Worm (Caenorhabditis elegans) whole organism, L1 larva: ENCODE results near the gene F43C11.10.

ENCODE experiments used
- F16B12.6 ChIP-seq: fragments of 150-350 bp; optimal IDR thresholded peaks from 2 replicates; lab custom pipeline; 2014; ENCODE audit warnings: missing biosample characterization, missing genetic modification characterization
- Y116A8C.19 ChIP-seq: sonication (generic microtip); optimal IDR thresholded peaks from 2 replicates; lab custom pipeline; 2016; ENCODE audit warnings: missing compliant biosample characterization, missing genetic modification characterization, borderline replicate concordance
- aha-1 ChIP-seq: fragments of 150-350 bp; optimal IDR thresholded peaks from 2 replicates; lab custom pipeline; 2014; ENCODE audit warnings: missing biosample characterization, missing genetic modification characterization
- aly-2 ChIP-seq: fragments of 150-350 bp; optimal IDR thresholded peaks from 2 replicates; lab custom pipeline; 2014; ENCODE audit warnings: missing biosample characterization, missing genetic modification characterization
- ama-1 ChIP-seq: fragments of 150-350 bp; optimal IDR thresholded peaks from 2 replicates; lab custom pipeline; 2014
- ceh-82 ChIP-seq, 3 experiments: fragments of 150-350 bp in 1 of 3; sonication (generic microtip) in 2 of 3; optimal IDR thresholded peaks; 2 replicates each; lab custom pipeline; 2014 to 2017; ENCODE audit warnings: missing biosample characterization in 3 of 3, missing genetic modification characterization in 3 of 3
- ceh-88 ChIP-seq: fragments of 200-800 bp; sonication (Bioruptor generic); IDR thresholded peaks from 2 replicates; pipeline ENCODE4 v1.3.6; 2022; ENCODE audit warnings: missing genetic modification characterization, missing compliant biosample characterization
- dpl-1 ChIP-seq, 3 experiments: fragments of 150-350 bp in 2 of 3; sonication (generic microtip) in 1 of 3; optimal IDR thresholded peaks; 2 replicates each; lab custom pipeline; 2014 to 2017; ENCODE audit warnings: missing biosample characterization in 3 of 3, missing genetic modification characterization in 3 of 3, missing genetic modification reagents in 3 of 3
- efl-1 ChIP-seq, 4 experiments: fragments of 150-350 bp; optimal IDR thresholded peaks in 3 of 4; peaks in 1 of 4; 1 replicate in 1 of 4; 2 replicates in 3 of 4; lab custom pipeline; 2014; ENCODE audit warnings: missing biosample characterization in 2 of 4, missing genetic modification characterization in 2 of 4, missing genetic modification reagents in 2 of 4
- egl-13 ChIP-seq: sonication (generic microtip); optimal IDR thresholded peaks from 2 replicates; lab custom pipeline; 2016; ENCODE audit warnings: missing genotype, missing genetic modification reagents, missing genetic modification characterization, missing compliant biosample characterization
- elt-2 ChIP-seq: sonication (generic microtip); optimal IDR thresholded peaks from 2 replicates; lab custom pipeline; 2016; ENCODE audit warnings: missing genetic modification characterization, mild to moderate bottlenecking, inconsistent platforms, missing compliant biosample characterization, missing genetic modification reagents
- elt-3 ChIP-seq, 6 experiments: fragments of 150-350 bp in 1 of 6; sonication (generic microtip); optimal IDR thresholded peaks; 2 replicates each; lab custom pipeline; 2017 to 2018; ENCODE audit warnings: missing biosample characterization in 6 of 6, missing genetic modification characterization in 6 of 6, inconsistent platforms in 1 of 6
- ets-5 ChIP-seq: fragments of 200-800 bp; sonication (Bioruptor generic); IDR thresholded peaks from 2 replicates; pipeline ENCODE4 v1.3.6; 2022; ENCODE audit warnings: missing genetic modification characterization, missing compliant biosample characterization
- fkh-10 ChIP-seq: sonication (generic microtip); optimal IDR thresholded peaks from 2 replicates; lab custom pipeline; 2017; ENCODE audit warnings: missing biosample characterization, missing genetic modification reagents, missing genetic modification characterization
- hlh-4 ChIP-seq: sonication (generic microtip); optimal IDR thresholded peaks from 2 replicates; lab custom pipeline; 2016; ENCODE audit warnings: mild to moderate bottlenecking, missing genetic modification characterization, missing compliant biosample characterization
- hpl-2 ChIP-seq: fragments of 150-350 bp; optimal IDR thresholded peaks from 2 replicates; lab custom pipeline; 2014; ENCODE audit warnings: missing biosample characterization, missing genetic modification reagents, missing genetic modification characterization
- irx-1 ChIP-seq: sonication (generic microtip); optimal IDR thresholded peaks from 2 replicates; lab custom pipeline; 2016; ENCODE audit warnings: missing genetic modification characterization, missing compliant biosample characterization
- isw-1 ChIP-seq: fragments of 200-800 bp; sonication (Bioruptor generic); IDR thresholded peaks from 2 replicates; pipeline ENCODE4 v1.3.6; 2022; ENCODE audit warnings: missing genetic modification characterization, missing compliant biosample characterization
- lin-14 ChIP-seq: fragments of 200-800 bp; sonication (Bioruptor generic); optimal IDR thresholded peaks from 2 replicates; lab custom pipeline; 2018; ENCODE audit warnings: mild to moderate bottlenecking, missing genetic modification characterization, moderate library complexity, missing compliant biosample characterization
- lin-15B ChIP-seq: fragments of 150-350 bp; sonication (generic microtip); optimal IDR thresholded peaks from 3 replicates; lab custom pipeline; 2014; ENCODE audit warnings: missing biosample characterization, missing genetic modification characterization
- lin-35 ChIP-seq, 2 experiments: fragments of 150-350 bp; optimal IDR thresholded peaks; 2 replicates each; lab custom pipeline; 2014; ENCODE audit warnings: missing biosample characterization in 2 of 2, missing genetic modification characterization in 2 of 2, missing genetic modification reagents in 2 of 2
- lsy-2 ChIP-seq, 2 experiments: fragments of 150-350 bp; optimal IDR thresholded peaks; 2 replicates each; lab custom pipeline; 2014; ENCODE audit warnings: missing biosample characterization in 2 of 2, missing genetic modification characterization in 2 of 2
- mep-1 ChIP-seq: fragments of 150-350 bp; optimal IDR thresholded peaks from 2 replicates; lab custom pipeline; 2014; ENCODE audit warnings: missing biosample characterization, missing genetic modification characterization
- nhr-11 ChIP-seq: fragments of 150-350 bp; optimal IDR thresholded peaks from 2 replicates; lab custom pipeline; 2014; ENCODE audit warnings: missing biosample characterization, missing genetic modification characterization
- nhr-20 ChIP-seq: sonication (generic microtip); optimal IDR thresholded peaks from 2 replicates; lab custom pipeline; 2016; ENCODE audit warnings: mild to moderate bottlenecking, missing genetic modification characterization, missing compliant biosample characterization
- nhr-237 ChIP-seq: fragments of 150-350 bp; optimal IDR thresholded peaks from 2 replicates; lab custom pipeline; 2014; ENCODE audit warnings: missing biosample characterization, missing genetic modification characterization
- nhr-28 ChIP-seq: fragments of 150-350 bp; optimal IDR thresholded peaks from 2 replicates; lab custom pipeline; 2014; ENCODE audit warnings: missing biosample characterization, missing genetic modification characterization
- nhr-71 ChIP-seq: sonication (generic microtip); optimal IDR thresholded peaks from 2 replicates; lab custom pipeline; 2016; ENCODE audit warnings: mild to moderate bottlenecking, missing genetic modification characterization, moderate library complexity, missing compliant biosample characterization
- nhr-77 ChIP-seq: fragments of 150-350 bp; optimal IDR thresholded peaks from 2 replicates; lab custom pipeline; 2014; ENCODE audit warnings: missing biosample characterization, missing genetic modification characterization
- pag-3 ChIP-seq: sonication (generic microtip); optimal IDR thresholded peaks from 2 replicates; lab custom pipeline; 2017; ENCODE audit warnings: missing genetic modification characterization, mild to moderate bottlenecking, missing compliant biosample characterization, antibody characterized with exemption, borderline replicate concordance; ENCODE audit not compliant: insufficient read depth
- pax-3 ChIP-seq: fragments of 200-800 bp; sonication (Bioruptor generic); optimal IDR thresholded peaks from 2 replicates; lab custom pipeline; 2018; ENCODE audit warnings: mild to moderate bottlenecking, missing genetic modification characterization, moderate library complexity, missing compliant biosample characterization
- pqm-1 ChIP-seq: sonication (generic microtip); optimal IDR thresholded peaks from 3 replicates; lab custom pipeline; 2017; ENCODE audit warnings: missing biosample characterization, missing genetic modification characterization
- rnt-1 ChIP-seq: sonication (generic microtip); optimal IDR thresholded peaks from 2 replicates; lab custom pipeline; 2016; ENCODE audit warnings: mild to moderate bottlenecking, missing genetic modification characterization, moderate library complexity, missing compliant biosample characterization
- skn-1 ChIP-seq: fragments of 150-350 bp; optimal IDR thresholded peaks from 2 replicates; lab custom pipeline; 2014; ENCODE audit warnings: missing biosample characterization, missing genetic modification characterization
- snpc-4 ChIP-seq: fragments of 150-350 bp; optimal IDR thresholded peaks from 2 replicates; lab custom pipeline; 2014; ENCODE audit warnings: missing biosample characterization, missing genetic modification characterization
- snu-23 ChIP-seq: sonication (generic microtip); optimal IDR thresholded peaks from 2 replicates; lab custom pipeline; 2016; ENCODE audit warnings: missing genetic modification characterization, missing compliant biosample characterization
- sup-37 ChIP-seq: fragments of 200-800 bp; sonication (Bioruptor generic); optimal IDR thresholded peaks from 2 replicates; lab custom pipeline; 2018; ENCODE audit warnings: mild to moderate bottlenecking, missing genetic modification characterization, missing compliant biosample characterization
- swsn-7 ChIP-seq: sonication (generic microtip); optimal IDR thresholded peaks from 2 replicates; lab custom pipeline; 2016; ENCODE audit warnings: missing genetic modification characterization, missing compliant biosample characterization
- tlp-1 ChIP-seq: fragments of 150-350 bp; optimal IDR thresholded peaks from 2 replicates; lab custom pipeline; 2014; ENCODE audit warnings: missing biosample characterization, missing genetic modification characterization
- unc-130 ChIP-seq: fragments of 150-350 bp; optimal IDR thresholded peaks from 2 replicates; lab custom pipeline; 2017; ENCODE audit warnings: missing biosample characterization, missing genetic modification characterization, inconsistent platforms
- unc-30 ChIP-seq: sonication (generic microtip); optimal IDR thresholded peaks from 2 replicates; lab custom pipeline; 2017; ENCODE audit warnings: missing biosample characterization, missing genetic modification characterization
- vab-15 ChIP-seq: sonication (generic microtip); optimal IDR thresholded peaks from 2 replicates; lab custom pipeline; 2017; ENCODE audit warnings: missing genotype, mild to moderate bottlenecking, missing genetic modification characterization, missing compliant biosample characterization
- xbp-1 ChIP-seq: sonication (generic microtip); optimal IDR thresholded peaks from 2 replicates; lab custom pipeline; 2016; ENCODE audit warnings: missing genetic modification characterization, missing compliant biosample characterization
- zip-4 ChIP-seq: fragments of 200-800 bp; sonication (Bioruptor generic); optimal IDR thresholded peaks from 2 replicates; lab custom pipeline; 2018; ENCODE audit warnings: mild to moderate bottlenecking, missing genetic modification characterization, moderate library complexity, missing compliant biosample characterization
- ztf-11 ChIP-seq, 2 experiments: sonication (generic microtip); optimal IDR thresholded peaks; 2 replicates each; lab custom pipeline; 2016 to 2017; ENCODE audit warnings: missing genetic modification characterization in 2 of 2, missing biosample characterization in 1 of 2, missing compliant biosample characterization in 1 of 2

F43C11.10 gene

DNA sequence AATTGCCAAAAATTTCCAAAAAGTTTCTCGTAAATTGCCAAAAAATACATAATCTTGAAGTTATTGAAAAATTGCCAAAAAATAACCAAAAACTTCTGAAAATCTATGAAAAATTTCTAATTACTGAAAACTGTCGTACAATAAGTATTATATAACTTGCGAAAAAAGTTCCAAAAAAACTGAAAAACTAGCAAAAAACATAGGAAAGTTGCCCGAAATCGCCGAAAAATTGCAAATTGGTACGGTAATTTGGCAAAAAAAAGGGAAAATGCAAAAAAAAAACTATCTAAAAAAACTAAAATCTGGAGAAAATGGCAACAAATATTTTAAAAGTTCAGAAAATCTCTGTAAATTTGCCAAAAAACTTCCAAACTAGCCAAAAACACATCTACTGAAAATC lies 10.9 kb downstream of the F43C11.10 start, which contains the start of gene enri-1:
enri-1 (minus strand) TSS at position 101 of the 400 bp plus-strand sequence.
- no peak for TF ChIP-seq xbp-1 (tag; lab: Kevin White, UChicago)
- TF ChIP-seq sup-37 (GFP tag; lab: Kevin White, UChicago): no peak
- TF ChIP-seq pqm-1: no peak

DNA sequence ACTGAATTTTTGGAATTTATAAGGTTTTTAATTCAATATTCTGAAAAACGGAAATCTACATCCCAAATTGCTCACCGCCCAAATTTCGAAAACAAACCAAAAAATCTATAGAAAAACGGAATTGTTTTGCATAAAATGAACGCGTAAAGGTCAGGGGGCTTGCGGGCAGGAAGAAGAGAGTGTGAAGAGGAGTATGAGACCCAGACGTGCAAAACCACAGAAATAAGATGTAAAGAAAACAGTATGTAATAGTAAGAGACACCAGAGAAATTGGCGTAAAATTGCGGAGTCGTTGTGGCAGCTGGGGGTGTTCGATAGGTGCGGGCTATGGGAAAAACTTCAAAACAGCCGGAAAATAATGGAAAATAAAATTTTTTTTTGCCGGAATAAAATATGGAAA lies 11.5 kb downstream of the F43C11.10 start:
- TF ChIP-seq mep-1 (tag; lab: Kevin White, UChicago): peak; percentile 35
- no peak for TF ChIP-seq vab-15 (tag; lab: Kevin White, UChicago)
- no peak for TF ChIP-seq lin-15B
- no peak for TF ChIP-seq ztf-11 (tag; optimal IDR thresholded peaks at IDR 0.05; lab: Kevin White, UChicago)
- peak; percentile 10 to 23 for TF ChIP-seq lin-35 (GFP tag; optimal IDR thresholded peaks at IDR 0.05; lab: Kevin White, UChicago)
- no peak for TF ChIP-seq irx-1 (tag; lab: Kevin White, UChicago)
- no peak for TF ChIP-seq fkh-10
- peak; percentile 4 for TF ChIP-seq F16B12.6 (tag; lab: Kevin White, UChicago)
- peak; percentile 61 for TF ChIP-seq lin-14
- TF ChIP-seq rnt-1 (tag; lab: Kevin White, UChicago): peak; percentile 78
- TF ChIP-seq lsy-2 (tag; optimal IDR thresholded peaks at IDR 0.05; lab: Kevin White, UChicago): peak in 1 of 2 experiments; percentile 10
- TF ChIP-seq efl-1 (optimal IDR thresholded peaks at IDR 0.05; lab: Kevin White, UChicago): peak; percentile 34 to 44
- peak; percentile 18 to 20 for TF ChIP-seq efl-1 (GFP tag; optimal IDR thresholded peaks at IDR 0.05 in 1 of 2; lab: Kevin White, UChicago)
- TF ChIP-seq snu-23 (GFP tag; lab: Kevin White, UChicago): peak; percentile 6

DNA sequence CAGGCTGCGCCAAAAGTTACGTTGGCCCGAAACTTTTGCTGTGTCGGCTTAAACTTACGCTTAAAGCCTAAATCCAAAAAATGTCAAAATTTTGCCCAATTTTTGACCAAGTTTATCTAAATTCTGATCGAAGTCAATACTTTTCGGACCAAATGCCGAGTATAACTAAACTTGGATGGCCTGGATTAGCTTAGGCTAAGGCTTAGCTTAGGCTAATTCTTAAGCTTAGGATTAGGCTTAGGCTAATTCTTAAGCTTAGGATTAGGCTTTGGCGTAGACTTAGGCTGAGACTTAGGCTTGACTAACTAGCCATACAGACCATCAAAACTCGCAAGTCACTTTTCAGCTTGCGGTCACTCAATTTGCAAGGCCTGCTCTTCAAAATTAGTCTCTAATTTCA lies 16.3 kb downstream of the F43C11.10 start:
- TF ChIP-seq unc-30 (tag; lab: Kevin White, UChicago) (no peak), fkh-10 (no peak), pag-3 (tag; lab: Kevin White, UChicago) (no peak), ceh-88 (GFP tag; lab: Robert Waterston, UW) (no peak), snu-23 (GFP tag; lab: Kevin White, UChicago) (no peak), skn-1 (no peak)

DNA sequence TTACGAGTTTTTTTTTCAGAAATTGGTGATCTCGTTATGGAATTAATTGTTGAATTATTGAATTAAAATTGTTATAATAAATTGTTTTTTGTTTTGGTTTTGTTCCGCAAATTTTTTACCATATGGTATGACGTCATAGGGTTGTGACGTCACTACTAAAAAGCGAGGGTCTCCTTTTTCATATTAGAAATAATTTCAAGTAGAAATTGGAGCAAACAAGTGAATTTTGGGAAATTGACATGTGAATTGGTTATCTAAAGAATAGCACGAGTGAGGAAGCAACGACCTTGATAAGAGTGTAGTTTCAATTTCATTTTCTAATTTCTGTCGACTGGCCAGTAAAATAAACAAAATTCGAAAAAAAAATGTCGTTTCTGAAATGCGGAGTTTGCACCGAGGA lies 16.9 kb downstream of the F43C11.10 start, which contains the start of gene F43C11.7:
F43C11.7 (plus strand) TSS at position 326 of the 400 bp plus-strand sequence.
- TF ChIP-seq mep-1 (tag; lab: Kevin White, UChicago): no peak
- TF ChIP-seq unc-130 (tag; lab: Kevin White, UChicago): no peak
- no peak for TF ChIP-seq snpc-4 (tag; lab: Kevin White, UChicago)
- no peak for TF ChIP-seq irx-1 (tag; lab: Kevin White, UChicago)
- TF ChIP-seq ama-1 (lab: Kevin White, UChicago): no peak
- no peak for TF ChIP-seq sup-37 (GFP tag; lab: Kevin White, UChicago)
- no peak for TF ChIP-seq hpl-2 (GFP tag; lab: Kevin White, UChicago)
- no peak for TF ChIP-seq tlp-1 (tag; lab: Kevin White, UChicago)
- no peak for TF ChIP-seq zip-4 (GFP tag; lab: Kevin White, UChicago)
- TF ChIP-seq pax-3: no peak
- TF ChIP-seq ceh-82 (tag; optimal IDR thresholded peaks at IDR 0.05; lab: Kevin White, UChicago): no peak
- no peak for TF ChIP-seq nhr-11 (tag; lab: Kevin White, UChicago)
- TF ChIP-seq nhr-77 (tag; lab: Kevin White, UChicago): no peak
- no peak for TF ChIP-seq unc-30 (tag; lab: Kevin White, UChicago)
- no peak for TF ChIP-seq F16B12.6 (tag; lab: Kevin White, UChicago)
- TF ChIP-seq elt-3 (tag; optimal IDR thresholded peaks at IDR 0.05; lab: Kevin White, UChicago): no peak
- no peak for TF ChIP-seq skn-1
- no peak for TF ChIP-seq ceh-88 (GFP tag; lab: Robert Waterston, UW)
- TF ChIP-seq ztf-11 (tag; optimal IDR thresholded peaks at IDR 0.05; lab: Kevin White, UChicago): no peak
- TF ChIP-seq hlh-4 (tag; lab: Kevin White, UChicago): no peak
- TF ChIP-seq egl-13: no peak
- no peak for TF ChIP-seq ets-5 (GFP tag; lab: Robert Waterston, UW)
- TF ChIP-seq nhr-237 (tag; lab: Kevin White, UChicago): no peak
- no peak for TF ChIP-seq aly-2 (tag; lab: Kevin White, UChicago)
- no peak for TF ChIP-seq Y116A8C.19 (tag; lab: Kevin White, UChicago)
- no peak for TF ChIP-seq lin-14
- peak in 1 of 2 experiments; percentile 20 for TF ChIP-seq lin-35 (GFP tag; optimal IDR thresholded peaks at IDR 0.05; lab: Kevin White, UChicago)
- TF ChIP-seq swsn-7 (tag; lab: Kevin White, UChicago): no peak
- TF ChIP-seq isw-1 (GFP tag; lab: Robert Waterston, UW): no peak
- TF ChIP-seq nhr-28 (tag; lab: Kevin White, UChicago): no peak
- no peak for TF ChIP-seq dpl-1 (GFP tag; optimal IDR thresholded peaks at IDR 0.05; lab: Kevin White, UChicago)
- TF ChIP-seq aha-1 (tag; lab: Kevin White, UChicago): no peak
- TF ChIP-seq nhr-20: peak; percentile 30
- peak; percentile 73 for TF ChIP-seq elt-2
- TF ChIP-seq efl-1 (optimal IDR thresholded peaks at IDR 0.05; lab: Kevin White, UChicago): no peak
- TF ChIP-seq efl-1 (GFP tag; optimal IDR thresholded peaks at IDR 0.05 in 1 of 2; lab: Kevin White, UChicago): peak in 1 of 2 experiments; percentile 71
- TF ChIP-seq nhr-71 (tag; lab: Kevin White, UChicago): peak; percentile 9
